Worm (Caenorhabditis elegans): Measurements from ENCODE around the gene nfx-1.

- TF ChIP-seq ceh-82 (tag; optimal IDR thresholded peaks at IDR 0.05) (peak; percentile 76 to 85 (median 79)), hlh-4 (tag; optimal IDR thresholded peaks at IDR 0.05) (no peak), grh-1 (GFP tag; IDR thresholded peaks at IDR 0.05) (peak; percentile 55; the same call in 1 of the 2 replicates), nhr-84 (tag; optimal IDR thresholded peaks at IDR 0.05) (no peak), elt-3 (tag; optimal IDR thresholded peaks at IDR 0.05) (peak in 3 of 6 experiments; percentile 25 to 68 (median 64))
Measured at ce11 chrIII:6344737-6345136, 30.4 kb upstream of the nfx-1 start.
